Worm (Caenorhabditis elegans) whole organism, mixed stage, embryonic: ENCODE measurements around the gene C25E10.4.

Experiments used
- bed-3 ChIP-seq: fragments of 200-800 bp; sonication (Bioruptor generic); optimal IDR thresholded peaks from 3 replicates; lab custom pipeline; 2018; ENCODE audit warnings: mild to moderate bottlenecking, missing genetic modification characterization, moderate library complexity, missing compliant biosample characterization
- blmp-1 ChIP-seq: fragments of 150-350 bp; optimal IDR thresholded peaks from 2 replicates; lab custom pipeline; 2014; ENCODE audit warnings: missing biosample characterization, missing genetic modification characterization
- ceh-39 ChIP-seq: fragments of 150-350 bp; optimal IDR thresholded peaks from 2 replicates; lab custom pipeline; 2014; ENCODE audit warnings: missing biosample characterization, missing genetic modification characterization
- lin-13 ChIP-seq: fragments of 150-350 bp; optimal IDR thresholded peaks from 2 replicates; lab custom pipeline; 2014; ENCODE audit warnings: missing biosample characterization, missing genetic modification characterization
- lsy-2 ChIP-seq: fragments of 150-350 bp; optimal IDR thresholded peaks from 2 replicates; lab custom pipeline; 2014; ENCODE audit warnings: missing biosample characterization, missing genetic modification characterization
- mab-5 ChIP-seq: fragments of 150-350 bp; optimal IDR thresholded peaks from 2 replicates; lab custom pipeline; 2014; ENCODE audit warnings: missing biosample characterization, missing genetic modification characterization
- mep-1 ChIP-seq: fragments of 150-350 bp; optimal IDR thresholded peaks from 2 replicates; lab custom pipeline; 2017; ENCODE audit warnings: missing biosample characterization, missing genetic modification reagents, missing genetic modification characterization, inconsistent platforms
- nhr-237 ChIP-seq: fragments of 150-350 bp; optimal IDR thresholded peaks from 2 replicates; lab custom pipeline; 2014; ENCODE audit warnings: missing biosample characterization, missing genetic modification characterization
- nhr-76 ChIP-seq: sonication (generic microtip); optimal IDR thresholded peaks from 2 replicates; lab custom pipeline; 2017; ENCODE audit warnings: missing biosample characterization, missing genetic modification characterization
- pha-4 ChIP-seq: fragments of 150-350 bp; optimal IDR thresholded peaks from 2 replicates; lab custom pipeline; 2018; ENCODE audit warnings: missing biosample characterization, missing genetic modification reagents, missing genetic modification characterization
- snpc-4 ChIP-seq: fragments of 150-350 bp; optimal IDR thresholded peaks from 2 replicates; lab custom pipeline; 2014; ENCODE audit warnings: missing biosample characterization, missing genetic modification characterization
- unc-39 ChIP-seq: fragments of 150-350 bp; optimal IDR thresholded peaks from 2 replicates; lab custom pipeline; 2014; ENCODE audit warnings: missing biosample characterization, missing genetic modification characterization
- unc-62 ChIP-seq: fragments of 150-350 bp; optimal IDR thresholded peaks from 2 replicates; lab custom pipeline; 2014; ENCODE audit warnings: missing biosample characterization, missing genetic modification reagents, missing genetic modification characterization
- ztf-11 ChIP-seq: fragments of 150-350 bp; optimal IDR thresholded peaks from 2 replicates; lab custom pipeline; 2014; ENCODE audit warnings: missing biosample characterization, missing genetic modification characterization

- TF ChIP-seq unc-39, result no peak
- TF ChIP-seq pha-4 (tag; lab: Kevin White, UChicago), result no peak
- no peak for TF ChIP-seq blmp-1
- TF ChIP-seq ceh-39 (tag; lab: Kevin White, UChicago), result no peak
- no peak for TF ChIP-seq unc-62
- no peak for TF ChIP-seq lsy-2 (tag; lab: Kevin White, UChicago)
- TF ChIP-seq snpc-4 (tag; lab: Kevin White, UChicago), result no peak
- TF ChIP-seq lin-13 (tag; lab: Kevin White, UChicago), result no peak
- no peak for TF ChIP-seq mep-1
- TF ChIP-seq mab-5, result no peak
- no peak for TF ChIP-seq nhr-76 (tag; lab: Kevin White, UChicago)
- no peak for TF ChIP-seq ztf-11 (tag; lab: Kevin White, UChicago)
- TF ChIP-seq nhr-237 (tag; lab: Kevin White, UChicago), result no peak
- no peak for TF ChIP-seq bed-3 (GFP tag; lab: Kevin White, UChicago)
Measured at ce11 chrV:9033267-9033666, at the start of gene C25E10.4.
